Fruit fly (Drosophila melanogaster) whole organism, embryonic: Measurements from ENCODE around the gene DppIII.

Experiments
- ATbp ChIP-seq: fragments of 200-800 bp; sonication (Bioruptor generic); optimal IDR thresholded peaks from 2 replicates; lab custom pipeline; 2017; ENCODE audit warnings: missing biosample characterization, mild to moderate bottlenecking, missing genetic modification characterization, missing genetic modification reagents
- BEAF-32 ChIP-seq: fragments of 200-800 bp; sonication (Bioruptor generic); optimal IDR thresholded peaks from 3 replicates; lab custom pipeline; 2017; ENCODE audit warnings: missing biosample characterization, missing genetic modification characterization, mild to moderate bottlenecking, moderate library complexity, missing genetic modification reagents
- CG10431 ChIP-seq: fragments of 200-800 bp; sonication (Bioruptor generic); optimal IDR thresholded peaks from 3 replicates; lab custom pipeline; 2018; ENCODE audit warnings: missing biosample characterization, mild to moderate bottlenecking, missing genetic modification characterization
- CG10959 ChIP-seq: fragments of 200-800 bp; sonication (Bioruptor generic); IDR thresholded peaks from 2 replicates; pipeline ENCODE4 v1.3.6; 2022; ENCODE audit warnings: missing biosample characterization, missing genetic modification characterization
- CG13123 ChIP-seq: fragments of 200-800 bp; sonication (Bioruptor generic); optimal IDR thresholded peaks from 2 replicates; lab custom pipeline; 2016; ENCODE audit warnings: missing biosample characterization, missing genetic modification characterization
- CG1602 ChIP-seq: fragments of 200-800 bp; sonication (Bioruptor generic); optimal IDR thresholded peaks from 3 replicates; lab custom pipeline; 2016; ENCODE audit warnings: missing biosample characterization, missing genetic modification characterization
- CG16813 ChIP-seq: fragments of 200-800 bp; sonication (Bioruptor generic); IDR thresholded peaks from 3 replicates; pipeline ENCODE4 v1.3.6; 2022; ENCODE audit warnings: missing biosample characterization, missing genetic modification characterization; ENCODE audit not compliant: partially characterized antibody
- CG18764 ChIP-seq: fragments of 200-800 bp; sonication (Bioruptor generic); optimal IDR thresholded peaks from 3 replicates; lab custom pipeline; 2016; ENCODE audit warnings: missing biosample characterization, missing genetic modification characterization
- CG2129 ChIP-seq: fragments of 200-800 bp; sonication (Bioruptor generic); IDR thresholded peaks from 2 replicates; pipeline ENCODE4 v1.3.6; 2022; ENCODE audit warnings: missing biosample characterization, missing genetic modification characterization; ENCODE audit not compliant: partially characterized antibody
- CG2889 ChIP-seq: fragments of 200-800 bp; sonication (Bioruptor generic); IDR thresholded peaks from 3 replicates; pipeline ENCODE4 v1.3.6; 2022; ENCODE audit warnings: missing biosample characterization, missing genetic modification characterization
- CG33557 ChIP-seq: fragments of 200-800 bp; sonication (Bioruptor generic); optimal IDR thresholded peaks from 2 replicates; lab custom pipeline; 2019; ENCODE audit warnings: missing biosample characterization, mild to moderate bottlenecking, missing genetic modification characterization, moderate library complexity
- CG34224 ChIP-seq: fragments of 200-800 bp; sonication (Bioruptor generic); IDR thresholded peaks from 3 replicates; pipeline ENCODE4 v1.3.6; 2022; ENCODE audit warnings: missing biosample characterization, missing genetic modification characterization; ENCODE audit not compliant: partially characterized antibody
- CG6791 ChIP-seq: fragments of 200-800 bp; sonication (Bioruptor generic); IDR thresholded peaks from 3 replicates; pipeline ENCODE4 v1.3.6; 2022; ENCODE audit warnings: missing biosample characterization, missing genetic modification characterization; ENCODE audit not compliant: partially characterized antibody
- CG9609 ChIP-seq: fragments of 200-800 bp; sonication (Bioruptor generic); optimal IDR thresholded peaks from 3 replicates; lab custom pipeline; 2016; ENCODE audit warnings: missing biosample characterization, missing genetic modification characterization
- Camta ChIP-seq: fragments of 200-800 bp; sonication (Bioruptor generic); optimal IDR thresholded peaks from 2 replicates; lab custom pipeline; 2016; ENCODE audit warnings: missing biosample characterization, missing genetic modification characterization
- D19A ChIP-seq: fragments of 200-800 bp; optimal IDR thresholded peaks from 3 replicates; lab custom pipeline; 2019; ENCODE audit warnings: missing biosample characterization, mild to moderate bottlenecking, missing genetic modification characterization, moderate library complexity
- Gug ChIP-seq: fragments of 200-800 bp; sonication (Bioruptor generic); IDR thresholded peaks from 4 replicates; pipeline ENCODE4 v1.3.6; 2022; ENCODE audit warnings: missing biosample characterization, missing genetic modification characterization
- Hr78 ChIP-seq, 2 experiments: fragments of 200-800 bp in 1 of 2; fragments of >200 bp in 1 of 2; sonication (Bioruptor generic) in 1 of 2; optimal IDR thresholded peaks; 2 replicates each; lab custom pipeline; 2017 to 2019; ENCODE audit warnings: missing biosample characterization in 2 of 2, missing genetic modification characterization in 2 of 2, mild to moderate bottlenecking in 1 of 2, moderate library complexity in 1 of 2
- Kr ChIP-seq: fragments of 200-800 bp; sonication (Bioruptor generic); optimal IDR thresholded peaks from 2 replicates; lab custom pipeline; 2017; ENCODE audit warnings: missing biosample characterization, mild to moderate bottlenecking, missing genetic modification characterization
- Med ChIP-seq: fragments of 200-800 bp; sonication (Bioruptor generic); peaks from one replicate; lab custom pipeline; 2016; ENCODE audit warnings: missing biosample characterization, missing genetic modification characterization, mild to moderate bottlenecking, inconsistent platforms, moderate library complexity
- Nf-YB ChIP-seq: fragments of 200-800 bp; sonication (Bioruptor generic); optimal IDR thresholded peaks from 3 replicates; lab custom pipeline; 2019; ENCODE audit warnings: missing biosample characterization, mild to moderate bottlenecking, missing genetic modification characterization, moderate library complexity
- Opbp ChIP-seq: fragments of 200-800 bp; sonication (Bioruptor generic); IDR thresholded peaks from 3 replicates; pipeline ENCODE4 v1.3.6; 2022; ENCODE audit warnings: missing biosample characterization, missing genetic modification characterization; ENCODE audit not compliant: partially characterized antibody
- Pdp1 ChIP-seq, 2 experiments: fragments of 200-800 bp; sonication (Bioruptor generic); optimal IDR thresholded peaks; 3 replicates each; lab custom pipeline; 2016; ENCODE audit warnings: missing biosample characterization in 2 of 2, missing genetic modification characterization in 2 of 2, mild to moderate bottlenecking in 1 of 2, moderate library complexity in 1 of 2
- Ssrp ChIP-seq: fragments of 200-800 bp; sonication (Bioruptor generic); optimal IDR thresholded peaks from 2 replicates; lab custom pipeline; 2018; ENCODE audit warnings: missing biosample characterization, mild to moderate bottlenecking, missing genetic modification characterization, moderate library complexity
- TFAM ChIP-seq: fragments of 200-800 bp; sonication (Bioruptor generic); optimal IDR thresholded peaks from 2 replicates; lab custom pipeline; 2017; ENCODE audit warnings: missing biosample characterization, missing genetic modification characterization, inconsistent platforms
- YL-1 ChIP-seq: fragments of 200-800 bp; sonication (Bioruptor generic); optimal IDR thresholded peaks from 3 replicates; lab custom pipeline; 2017; ENCODE audit warnings: missing biosample characterization, mild to moderate bottlenecking, missing genetic modification characterization
- amos ChIP-seq: fragments of 200-800 bp; sonication (Bioruptor generic); IDR thresholded peaks from 2 replicates; pipeline ENCODE4 v1.3.6; 2022; ENCODE audit warnings: missing biosample characterization, missing genetic modification characterization; ENCODE audit not compliant: partially characterized antibody
- ato ChIP-seq: fragments of 200-800 bp; sonication (Bioruptor generic); IDR thresholded peaks from 2 replicates; pipeline ENCODE4 v1.3.6; 2022; ENCODE audit warnings: missing biosample characterization, missing genetic modification characterization; ENCODE audit not compliant: partially characterized antibody
- az2 ChIP-seq: fragments of 200-800 bp; sonication (Bioruptor generic); optimal IDR thresholded peaks from 3 replicates; lab custom pipeline; 2016; ENCODE audit warnings: missing biosample characterization, missing genetic modification characterization
- bigmax ChIP-seq: fragments of 200-800 bp; sonication (Bioruptor generic); optimal IDR thresholded peaks from 2 replicates; lab custom pipeline; 2018; ENCODE audit warnings: missing biosample characterization, mild to moderate bottlenecking, missing genetic modification characterization
- cad ChIP-seq: fragments of >200 bp; optimal IDR thresholded peaks from 2 replicates; lab custom pipeline; 2017; ENCODE audit warnings: missing biosample characterization, missing genetic modification characterization
- crc ChIP-seq: fragments of 200-800 bp; sonication (Bioruptor generic); optimal IDR thresholded peaks from 2 replicates; lab custom pipeline; 2016; ENCODE audit warnings: missing biosample characterization, missing genetic modification characterization
- dan ChIP-seq: fragments of 200-800 bp; sonication (Bioruptor generic); IDR thresholded peaks from 2 replicates; pipeline ENCODE4 v1.3.6; 2022; ENCODE audit warnings: missing biosample characterization, missing genetic modification characterization
- insv ChIP-seq, 2 experiments: fragments of 200-800 bp; sonication (Bioruptor generic); optimal IDR thresholded peaks; 3 replicates each; lab custom pipeline; 2016 to 2018; ENCODE audit warnings: missing biosample characterization in 2 of 2, missing genetic modification characterization in 2 of 2
- jigr1 ChIP-seq: fragments of 200-800 bp; sonication (Bioruptor generic); IDR thresholded peaks from 3 replicates; pipeline ENCODE4 v1.3.6; 2022; ENCODE audit warnings: missing biosample characterization, missing genetic modification characterization
- nerfin-1 ChIP-seq: fragments of 200-800 bp; sonication (Bioruptor generic); optimal IDR thresholded peaks from 3 replicates; lab custom pipeline; 2019; ENCODE audit warnings: missing biosample characterization, mild to moderate bottlenecking, missing genetic modification characterization, moderate library complexity
- nerfin-2 ChIP-seq: fragments of 200-800 bp; sonication (Bioruptor generic); IDR thresholded peaks from 2 replicates; pipeline ENCODE4 v1.3.6; 2022; ENCODE audit warnings: missing biosample characterization, missing genetic modification characterization; ENCODE audit not compliant: partially characterized antibody
- nom ChIP-seq: fragments of 200-800 bp; sonication (Bioruptor generic); optimal IDR thresholded peaks from 2 replicates; lab custom pipeline; 2017; ENCODE audit warnings: missing biosample characterization, missing genetic modification characterization, mild to moderate bottlenecking, moderate library complexity, missing genetic modification reagents
- p53 ChIP-seq: fragments of 200-800 bp; sonication (Bioruptor generic); optimal IDR thresholded peaks from 2 replicates; lab custom pipeline; 2016; ENCODE audit warnings: missing biosample characterization, missing genetic modification characterization
- pzg ChIP-seq: fragments of 200-800 bp; sonication (Bioruptor generic); optimal IDR thresholded peaks from 3 replicates; lab custom pipeline; 2018; ENCODE audit warnings: missing biosample characterization, mild to moderate bottlenecking, missing genetic modification characterization, moderate library complexity
- rib ChIP-seq: fragments of 200-800 bp; sonication (Bioruptor generic); IDR thresholded peaks from 2 replicates; pipeline ENCODE4 v1.3.6; 2022; ENCODE audit warnings: missing biosample characterization, missing genetic modification characterization
- sima ChIP-seq: fragments of 200-800 bp; sonication (Bioruptor generic); optimal IDR thresholded peaks from 2 replicates; lab custom pipeline; 2016; ENCODE audit warnings: missing biosample characterization, missing genetic modification characterization
- sna ChIP-seq: fragments of 200-800 bp; sonication (Bioruptor generic); IDR thresholded peaks from 2 replicates; pipeline ENCODE4 v1.3.6; 2022; ENCODE audit warnings: missing biosample characterization, missing genetic modification characterization; ENCODE audit not compliant: partially characterized antibody
- tgo ChIP-seq: fragments of 200-800 bp; sonication (Bioruptor generic); IDR thresholded peaks from 3 replicates; pipeline ENCODE4 v1.3.6; 2022; ENCODE audit warnings: missing biosample characterization, missing genetic modification characterization
- trem ChIP-seq: fragments of 200-800 bp; optimal IDR thresholded peaks from 3 replicates; lab custom pipeline; 2019; ENCODE audit warnings: missing biosample characterization, mild to moderate bottlenecking, missing genetic modification characterization, moderate library complexity
- vnd ChIP-seq: fragments of 200-800 bp; sonication (Bioruptor generic); IDR thresholded peaks from 3 replicates; pipeline ENCODE4 v1.3.6; 2022; ENCODE audit warnings: missing biosample characterization, missing genetic modification characterization; ENCODE audit not compliant: partially characterized antibody
- zen2 ChIP-seq: fragments of 200-800 bp; sonication (Bioruptor generic); IDR thresholded peaks from 3 replicates; pipeline ENCODE4 v1.3.6; 2022; ENCODE audit warnings: missing biosample characterization, missing genetic modification characterization; ENCODE audit not compliant: partially characterized antibody
- zfh1 ChIP-seq: fragments of 200-800 bp; sonication (Bioruptor generic); IDR thresholded peaks from 3 replicates; pipeline ENCODE4 v1.3.6; 2022; ENCODE audit warnings: missing biosample characterization, missing genetic modification characterization

DppIII gene

DNA sequence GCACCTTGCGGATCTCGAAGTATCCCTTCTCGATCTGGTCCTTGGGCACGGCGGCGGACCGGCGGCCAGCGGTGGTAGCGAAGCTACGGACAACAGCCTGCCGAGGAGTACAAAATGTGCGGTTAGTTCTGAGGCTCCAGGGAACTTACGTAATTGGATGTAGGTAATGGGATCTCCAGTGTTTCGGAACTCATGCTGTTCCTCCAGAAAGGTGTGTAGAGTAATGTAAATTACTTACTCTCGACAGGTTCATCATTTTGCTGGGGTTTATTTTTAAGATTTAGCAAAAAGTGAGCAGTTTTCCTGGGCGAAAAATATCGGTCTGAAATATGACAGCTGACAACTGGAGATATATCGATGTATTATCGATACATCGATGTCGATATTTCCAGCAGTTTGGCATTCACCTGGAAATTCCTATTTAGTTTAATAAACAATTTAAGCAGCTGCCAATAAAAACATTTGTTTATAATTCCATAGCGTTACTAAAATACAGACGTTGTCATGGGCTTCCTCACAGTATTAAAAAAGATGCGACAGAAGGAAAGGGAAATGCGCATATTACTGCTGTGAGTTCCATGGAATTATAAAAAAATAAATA lies 3.4 kb upstream of the DppIII start, which contains the start of the genes COX7A and Arl2 (continued):
- TF ChIP-seq CG6791 (GFP tag; lab: Robert Waterston, UW): peak; percentile 94
- TF ChIP-seq CG2889 (GFP tag; lab: Robert Waterston, UW): no peak
- no peak for TF ChIP-seq p53 (GFP tag; lab: Kevin White, UChicago)
- peak; percentile 75 for TF ChIP-seq trem (tag; lab: Kevin White, UChicago)
- TF ChIP-seq rib (GFP tag; lab: Robert Waterston, UW): peak; percentile 17; the same call in 1 of the 2 replicates
- no peak for TF ChIP-seq Camta (GFP tag; lab: Kevin White, UChicago)
- TF ChIP-seq CG13123: no peak
- peak; percentile 97 for TF ChIP-seq CG34224 (GFP tag; lab: Robert Waterston, UW)
- TF ChIP-seq zfh1 (GFP tag; lab: Robert Waterston, UW): no peak
- no peak for TF ChIP-seq CG9609 (GFP tag; lab: Kevin White, UChicago)
- TF ChIP-seq amos (GFP tag; lab: Robert Waterston, UW): peak; percentile 96
- no peak for TF ChIP-seq sima (GFP tag; lab: Kevin White, UChicago)
- no peak for TF ChIP-seq Kr (GFP tag; lab: Kevin White, UChicago)
- TF ChIP-seq CG1602 (GFP tag; lab: Kevin White, UChicago): no peak
- TF ChIP-seq ATbp (GFP tag; lab: Kevin White, UChicago): no peak
- peak; percentile 82 for TF ChIP-seq pzg (GFP tag; lab: Kevin White, UChicago)
- TF ChIP-seq bigmax: peak; percentile 26
- peak; percentile 95 for TF ChIP-seq zen2 (GFP tag; lab: Robert Waterston, UW)
- peak in 1 of 2 experiments; percentile 1 for TF ChIP-seq insv (GFP tag; optimal IDR thresholded peaks at IDR 0.05; lab: Kevin White, UChicago)
- no peak for TF ChIP-seq CG33557
- no peak for TF ChIP-seq tgo (GFP tag; lab: Robert Waterston, UW)
- TF ChIP-seq crc (GFP tag; lab: Kevin White, UChicago): no peak
- TF ChIP-seq Med (GFP tag; lab: Kevin White, UChicago): peak; percentile 81
- peak; percentile 91 for TF ChIP-seq CG16813 (GFP tag; lab: Robert Waterston, UW)
- peak; percentile 17 for TF ChIP-seq CG10431 (GFP tag; lab: Kevin White, UChicago)
- TF ChIP-seq vnd (GFP tag; lab: Robert Waterston, UW): peak; percentile 92
- peak; percentile 27; the same call in 1 of the 3 replicates for TF ChIP-seq jigr1 (GFP tag; lab: Robert Waterston, UW)
- no peak for TF ChIP-seq CG10959
- no peak for TF ChIP-seq Hr78 (GFP tag; optimal IDR thresholded peaks at IDR 0.05; lab: Kevin White, UChicago)
- no peak for TF ChIP-seq az2
- no peak for TF ChIP-seq dan (GFP tag; lab: Robert Waterston, UW)
- no peak for TF ChIP-seq TFAM (GFP tag; lab: Kevin White, UChicago)
- no peak for TF ChIP-seq Ssrp
- no peak for TF ChIP-seq Gug (GFP tag; lab: Robert Waterston, UW)
- peak; percentile 94 for TF ChIP-seq sna (GFP tag; lab: Robert Waterston, UW)
- peak; percentile 23 for TF ChIP-seq nom (GFP tag; lab: Kevin White, UChicago)
- TF ChIP-seq CG2129 (GFP tag; lab: Robert Waterston, UW): peak; percentile 94
- TF ChIP-seq Nf-YB (GFP tag; lab: Kevin White, UChicago): no peak
- peak; percentile 96 for TF ChIP-seq ato (GFP tag; lab: Robert Waterston, UW)
- peak; percentile 93 for TF ChIP-seq BEAF-32 (GFP tag; lab: Kevin White, UChicago)
- peak; percentile 14 for TF ChIP-seq nerfin-1 (tag; lab: Kevin White, UChicago)
- TF ChIP-seq D19A (tag; lab: Kevin White, UChicago): no peak
- peak; percentile 96 for TF ChIP-seq YL-1 (GFP tag; lab: Kevin White, UChicago)
- TF ChIP-seq CG18764 (GFP tag; lab: Kevin White, UChicago): no peak
- TF ChIP-seq Opbp (GFP tag; lab: Robert Waterston, UW): peak; percentile 98
- TF ChIP-seq cad (GFP tag; lab: Kevin White, UChicago): no peak
- TF ChIP-seq nerfin-2 (GFP tag; lab: Robert Waterston, UW): peak; percentile 89
- peak in 1 of 2 experiments; percentile 95 for TF ChIP-seq Pdp1 (GFP tag; optimal IDR thresholded peaks at IDR 0.05; lab: Kevin White, UChicago)
